Fruit fly (Drosophila melanogaster) whole organism, embryonic: ENCODE measurements around the gene CG32645.
"Not testable (repeated sequence)": the region's sequence is repeated elsewhere in the genome, so short reads cannot be mapped to it uniquely, and the experiment has no call there.

ENCODE experiments used
- Ada2b ChIP-seq: fragments of 200-800 bp; sonication (Bioruptor generic); IDR thresholded peaks from 2 replicates; pipeline ENCODE4 v1.3.6; 2022; ENCODE audit warnings: missing biosample characterization, missing genetic modification characterization
- Aef1 ChIP-seq: fragments of 200-800 bp; sonication (Bioruptor generic); IDR thresholded peaks from 3 replicates; pipeline ENCODE4 v1.3.6; 2022; ENCODE audit warnings: missing biosample characterization, missing genetic modification characterization
- BEAF-32 ChIP-seq: fragments of 200-800 bp; sonication (Bioruptor generic); optimal IDR thresholded peaks from 3 replicates; lab custom pipeline; 2017; ENCODE audit warnings: missing biosample characterization, missing genetic modification characterization, mild to moderate bottlenecking, moderate library complexity, missing genetic modification reagents
- CG1024 ChIP-seq: fragments of 200-800 bp; sonication (Bioruptor generic); IDR thresholded peaks from 2 replicates; pipeline ENCODE4 v1.3.6; 2022; ENCODE audit warnings: missing biosample characterization, missing genetic modification characterization
- CG13287 ChIP-seq: fragments of 200-800 bp; sonication (Bioruptor generic); IDR thresholded peaks from 2 replicates; pipeline ENCODE4 v1.3.6; 2022; ENCODE audit warnings: missing biosample characterization, missing genetic modification characterization; ENCODE audit not compliant: partially characterized antibody
- CG14014 ChIP-seq: fragments of 200-800 bp; sonication (Bioruptor generic); IDR thresholded peaks from 2 replicates; pipeline ENCODE4 v1.3.6; 2022; ENCODE audit warnings: missing biosample characterization, missing genetic modification characterization
- CG14441 ChIP-seq: fragments of 200-800 bp; sonication (Bioruptor generic); IDR thresholded peaks from 2 replicates; pipeline ENCODE4 v1.3.6; 2022; ENCODE audit warnings: missing biosample characterization, missing genetic modification characterization
- CG15479 ChIP-seq: fragments of 200-800 bp; sonication (Bioruptor generic); optimal IDR thresholded peaks from 3 replicates; lab custom pipeline; 2019; ENCODE audit warnings: missing biosample characterization, mild to moderate bottlenecking, missing genetic modification characterization, moderate library complexity
- CG16813 ChIP-seq: fragments of 200-800 bp; sonication (Bioruptor generic); IDR thresholded peaks from 3 replicates; pipeline ENCODE4 v1.3.6; 2022; ENCODE audit warnings: missing biosample characterization, missing genetic modification characterization; ENCODE audit not compliant: partially characterized antibody
- CG42726 ChIP-seq: fragments of 200-800 bp; sonication (Bioruptor generic); IDR thresholded peaks from 2 replicates; pipeline ENCODE4 v1.3.6; 2022; ENCODE audit warnings: missing biosample characterization, missing genetic modification characterization; ENCODE audit not compliant: partially characterized antibody
- CG6791 ChIP-seq: fragments of 200-800 bp; sonication (Bioruptor generic); IDR thresholded peaks from 3 replicates; pipeline ENCODE4 v1.3.6; 2022; ENCODE audit warnings: missing biosample characterization, missing genetic modification characterization; ENCODE audit not compliant: partially characterized antibody
- CG7271 ChIP-seq: fragments of 200-800 bp; sonication (Bioruptor generic); optimal IDR thresholded peaks from 2 replicates; lab custom pipeline; 2018; ENCODE audit warnings: missing biosample characterization, mild to moderate bottlenecking, missing genetic modification characterization, moderate library complexity
- CG8765 ChIP-seq: fragments of 200-800 bp; sonication (Bioruptor generic); IDR thresholded peaks from 2 replicates; pipeline ENCODE4 v1.3.6; 2022; ENCODE audit warnings: missing biosample characterization, missing genetic modification characterization
- Dll ChIP-seq: fragments of 200-800 bp; sonication (Bioruptor generic); IDR thresholded peaks from 4 replicates; pipeline ENCODE4 v1.3.6; 2022; ENCODE audit warnings: missing biosample characterization, missing genetic modification characterization; ENCODE audit not compliant: partially characterized antibody
- Doc3 ChIP-seq: fragments of 200-800 bp; sonication (Bioruptor generic); IDR thresholded peaks from 3 replicates; pipeline ENCODE4 v1.3.6; 2022; ENCODE audit warnings: missing biosample characterization, missing genetic modification characterization; ENCODE audit not compliant: partially characterized antibody
- Dref ChIP-seq: fragments of 200-800 bp; sonication (Bioruptor generic); IDR thresholded peaks from 2 replicates; pipeline ENCODE4 v1.3.6; 2022; ENCODE audit warnings: missing biosample characterization, missing genetic modification characterization
- Ets97D ChIP-seq: fragments of 200-800 bp; sonication (Bioruptor generic); optimal IDR thresholded peaks from 3 replicates; lab custom pipeline; 2016; ENCODE audit warnings: missing biosample characterization, missing genetic modification characterization
- HLH3B ChIP-seq: fragments of 200-800 bp; sonication (Bioruptor generic); IDR thresholded peaks from 2 replicates; pipeline ENCODE4 v1.3.6; 2022; ENCODE audit warnings: missing biosample characterization, missing genetic modification characterization
- HLH4C ChIP-seq: fragments of 200-800 bp; sonication (Bioruptor generic); IDR thresholded peaks from 3 replicates; pipeline ENCODE4 v1.3.6; 2022; ENCODE audit warnings: missing biosample characterization, missing genetic modification characterization; ENCODE audit not compliant: partially characterized antibody
- MBD-R2 ChIP-seq: fragments of 200-800 bp; sonication (Bioruptor generic); IDR thresholded peaks from 2 replicates; pipeline ENCODE4 v1.3.6; 2022; ENCODE audit warnings: missing biosample characterization, missing genetic modification characterization
- Med ChIP-seq: fragments of 200-800 bp; sonication (Bioruptor generic); peaks from one replicate; lab custom pipeline; 2016; ENCODE audit warnings: missing biosample characterization, missing genetic modification characterization, mild to moderate bottlenecking, inconsistent platforms, moderate library complexity
- Opbp ChIP-seq: fragments of 200-800 bp; sonication (Bioruptor generic); IDR thresholded peaks from 3 replicates; pipeline ENCODE4 v1.3.6; 2022; ENCODE audit warnings: missing biosample characterization, missing genetic modification characterization; ENCODE audit not compliant: partially characterized antibody
- Rfx ChIP-seq: fragments of 200-800 bp; sonication (Bioruptor generic); IDR thresholded peaks from 2 replicates; pipeline ENCODE4 v1.3.6; 2022; ENCODE audit warnings: missing biosample characterization, missing genetic modification characterization
- Rx ChIP-seq: fragments of 200-800 bp; sonication (Bioruptor generic); IDR thresholded peaks from 2 replicates; pipeline ENCODE4 v1.3.6; 2022; ENCODE audit warnings: missing biosample characterization, missing genetic modification characterization
- Scr ChIP-seq: fragments of 200-800 bp; sonication (Bioruptor generic); IDR thresholded peaks from 2 replicates; pipeline ENCODE4 v1.3.6; 2022; ENCODE audit warnings: missing biosample characterization, missing genetic modification characterization; ENCODE audit not compliant: partially characterized antibody
- amos ChIP-seq: fragments of 200-800 bp; sonication (Bioruptor generic); IDR thresholded peaks from 2 replicates; pipeline ENCODE4 v1.3.6; 2022; ENCODE audit warnings: missing biosample characterization, missing genetic modification characterization; ENCODE audit not compliant: partially characterized antibody
- bbx ChIP-seq: fragments of 200-800 bp; sonication (Bioruptor generic); IDR thresholded peaks from 2 replicates; pipeline ENCODE4 v1.3.6; 2022; ENCODE audit warnings: missing biosample characterization, missing genetic modification characterization; ENCODE audit not compliant: partially characterized antibody
- chinmo ChIP-seq: fragments of 200-800 bp; sonication (Bioruptor generic); IDR thresholded peaks from 4 replicates; pipeline ENCODE4 v1.3.6; 2022; ENCODE audit warnings: missing biosample characterization, missing genetic modification characterization; ENCODE audit not compliant: partially characterized antibody
- esg ChIP-seq: fragments of 200-800 bp; sonication (Bioruptor generic); conservative IDR thresholded peaks from 2 replicates; pipeline ENCODE4 v1.3.6; 2022; ENCODE audit warnings: missing biosample characterization, missing genetic modification characterization
- hbn ChIP-seq: fragments of 200-800 bp; sonication (Bioruptor generic); IDR thresholded peaks from 2 replicates; pipeline ENCODE4 v1.3.6; 2022; ENCODE audit warnings: missing biosample characterization, missing genetic modification characterization; ENCODE audit not compliant: partially characterized antibody
- hkb ChIP-seq, 2 experiments: fragments of 200-800 bp in 1 of 2; fragments of >200 bp in 1 of 2; sonication (Bioruptor generic) in 1 of 2; IDR thresholded peaks in 1 of 2; optimal IDR thresholded peaks in 1 of 2; 2 replicates each; pipeline versions ENCODE4 v1.3.6 to Lab custom; 2017 to 2022; ENCODE audit warnings: missing biosample characterization in 1 of 2, missing genetic modification characterization in 1 of 2
- inv ChIP-seq: fragments of 200-800 bp; sonication (Bioruptor generic); IDR thresholded peaks from 2 replicates; pipeline ENCODE4 v1.3.6; 2022; ENCODE audit warnings: missing biosample characterization, missing genetic modification characterization; ENCODE audit not compliant: partially characterized antibody
- onecut ChIP-seq: fragments of 200-800 bp; sonication (Bioruptor generic); IDR thresholded peaks from 2 replicates; pipeline ENCODE4 v1.3.6; 2022; ENCODE audit warnings: missing biosample characterization, missing genetic modification characterization
- prd ChIP-seq, 3 experiments: fragments of >200 bp in 2 of 3; fragments of 200-800 bp in 1 of 3; sonication (Bioruptor generic) in 1 of 3; optimal IDR thresholded peaks in 2 of 3; IDR thresholded peaks in 1 of 3; 2 replicates in 2 of 3; 3 replicates in 1 of 3; pipeline versions ENCODE4 v1.3.6 to Lab custom; 2017 to 2022; ENCODE audit warnings: missing biosample characterization in 1 of 3, missing genetic modification characterization in 1 of 3
- ranshi ChIP-seq: fragments of 200-800 bp; sonication (Bioruptor generic); IDR thresholded peaks from 2 replicates; pipeline ENCODE4 v1.3.6; 2022; ENCODE audit warnings: missing biosample characterization, missing genetic modification characterization
- row ChIP-seq: fragments of 200-800 bp; sonication (Bioruptor generic); IDR thresholded peaks from 3 replicates; pipeline ENCODE4 v1.3.6; 2022; ENCODE audit warnings: missing biosample characterization, missing genetic modification characterization
- sens-2 ChIP-seq: fragments of 200-800 bp; sonication (Bioruptor generic); IDR thresholded peaks from 2 replicates; pipeline ENCODE4 v1.3.6; 2022; ENCODE audit warnings: missing biosample characterization, missing genetic modification characterization
- sisA ChIP-seq: fragments of 200-800 bp; sonication (Bioruptor generic); IDR thresholded peaks from 2 replicates; pipeline ENCODE4 v1.3.6; 2022; ENCODE audit warnings: missing biosample characterization, missing genetic modification characterization
- sna ChIP-seq: fragments of 200-800 bp; sonication (Bioruptor generic); IDR thresholded peaks from 2 replicates; pipeline ENCODE4 v1.3.6; 2022; ENCODE audit warnings: missing biosample characterization, missing genetic modification characterization; ENCODE audit not compliant: partially characterized antibody
- ssp ChIP-seq: fragments of 200-800 bp; sonication (Bioruptor generic); IDR thresholded peaks from 2 replicates; pipeline ENCODE4 v1.3.6; 2022; ENCODE audit warnings: missing biosample characterization, missing genetic modification characterization
- tx ChIP-seq: fragments of 200-800 bp; sonication (Bioruptor generic); optimal IDR thresholded peaks from 2 replicates; lab custom pipeline; 2016; ENCODE audit warnings: missing biosample characterization, missing genetic modification characterization
- unc-4 ChIP-seq: fragments of 200-800 bp; sonication (Bioruptor generic); IDR thresholded peaks from 2 replicates; pipeline ENCODE4 v1.3.6; 2022; ENCODE audit warnings: missing biosample characterization, missing genetic modification characterization; ENCODE audit not compliant: partially characterized antibody
- wor ChIP-seq: fragments of 200-800 bp; sonication (Bioruptor generic); IDR thresholded peaks from 2 replicates; pipeline ENCODE4 v1.3.6; 2022; ENCODE audit warnings: missing biosample characterization, missing genetic modification characterization
- zen ChIP-seq: fragments of 200-800 bp; sonication (Bioruptor generic); optimal IDR thresholded peaks from 3 replicates; lab custom pipeline; 2018; ENCODE audit warnings: missing biosample characterization, mild to moderate bottlenecking, missing genetic modification characterization, moderate library complexity

The CG32645 gene

dm6 chrX:13172865-13173264 lies 33.9 kb downstream of the CG32645 start:
- TF ChIP-seq tx (GFP tag; lab: Kevin White, UChicago) (no peak), CG15479 (peak; percentile 70), CG7271 (peak; percentile 68), zen (tag; lab: Kevin White, UChicago) (peak; percentile 15), Med (GFP tag; lab: Kevin White, UChicago) (peak; percentile 32), sens-2 (no peak), Ets97D (GFP tag; lab: Kevin White, UChicago) (peak; percentile 26), CG8765 (GFP tag; lab: Robert Waterston, UW) (no peak)

dm6 chrX:13177720-13178119 lies 38.7 kb downstream of the CG32645 start, which contains the start of gene CG32640:
Gene CG32640, plus strand, starts transcription at chrX:13178005.
- peak; percentile 76 for TF ChIP-seq row (GFP tag; lab: Robert Waterston, UW)
- TF ChIP-seq CG42726 = 0 out of 2 replicates have a peak, but pooled peaks have one; percentile 10
- peak; percentile 55; the same call in 1 of the 2 replicates for TF ChIP-seq CG1024 (GFP tag; lab: Robert Waterston, UW)
- TF ChIP-seq Opbp (GFP tag; lab: Robert Waterston, UW) = peak; percentile 53; the same call in 1 of the 3 replicates
- TF ChIP-seq hkb, prd (optimal IDR thresholded peaks at IDR 0.05; lab: Kevin White, UChicago): not testable (repeated sequence)
- peak; percentile 22; the same call in 1 of the 2 replicates for TF ChIP-seq hkb (GFP tag; IDR thresholded peaks at IDR 0.05; lab: Robert Waterston, UW)
- TF ChIP-seq HLH4C (GFP tag; lab: Robert Waterston, UW) = peak; percentile 45; the same call in 1 of the 3 replicates
- TF ChIP-seq CG16813 = peak; percentile 63
- 0 out of 2 replicates have a peak, but pooled peaks have one; percentile 32 for TF ChIP-seq esg (GFP tag; lab: Robert Waterston, UW)
- TF ChIP-seq CG14441 (GFP tag; lab: Robert Waterston, UW) = 0 out of 2 replicates have a peak, but pooled peaks have one; percentile 25
- TF ChIP-seq Scr (GFP tag; lab: Robert Waterston, UW) = peak; percentile 40
- peak; percentile 45; the same call in 1 of the 2 replicates for TF ChIP-seq MBD-R2
- peak; percentile 17; the same call in 1 of the 2 replicates for TF ChIP-seq Rx (GFP tag; lab: Robert Waterston, UW)
- TF ChIP-seq inv (GFP tag; lab: Robert Waterston, UW) = peak; percentile 48; the same call in 1 of the 2 replicates
- 0 out of 2 replicates have a peak, but pooled peaks have one; percentile 11 for TF ChIP-seq Ada2b (GFP tag; lab: Robert Waterston, UW)
- peak; percentile 54 for TF ChIP-seq CG13287
- peak; percentile 61 for TF ChIP-seq bbx (GFP tag; lab: Robert Waterston, UW)
- peak; percentile 40; the same call in 2 of the 3 replicates for TF ChIP-seq Doc3 (GFP tag; lab: Robert Waterston, UW)
- 0 out of 2 replicates have a peak, but pooled peaks have one; percentile 25 for TF ChIP-seq wor (GFP tag; lab: Robert Waterston, UW)
- 0 out of 4 replicates have a peak, but pooled peaks have one; percentile 22 for TF ChIP-seq chinmo (GFP tag; lab: Robert Waterston, UW)
- TF ChIP-seq hbn (GFP tag; lab: Robert Waterston, UW) = peak; percentile 44; the same call in 1 of the 2 replicates
- peak; percentile 39 for TF ChIP-seq onecut (GFP tag; lab: Robert Waterston, UW)
- TF ChIP-seq Dll (GFP tag; lab: Robert Waterston, UW) = peak; percentile 56; the same call in 3 of the 4 replicates
- peak; percentile 22; the same call in 1 of the 2 replicates for TF ChIP-seq ranshi
- peak; percentile 53 for TF ChIP-seq Rfx (GFP tag; lab: Robert Waterston, UW)
- TF ChIP-seq CG6791 (GFP tag; lab: Robert Waterston, UW) = peak; percentile 61; the same call in 2 of the 3 replicates
- TF ChIP-seq sisA (GFP tag; lab: Robert Waterston, UW) = peak; percentile 49; the same call in 1 of the 2 replicates
- peak; percentile 57; the same call in 1 of the 2 replicates for TF ChIP-seq amos (GFP tag; lab: Robert Waterston, UW)
- TF ChIP-seq Dref = peak; percentile 48
- TF ChIP-seq HLH3B (GFP tag; lab: Robert Waterston, UW) = 0 out of 2 replicates have a peak, but pooled peaks have one; percentile 29
- TF ChIP-seq sna = 0 out of 2 replicates have a peak, but pooled peaks have one; percentile 33
- 0 out of 3 replicates have a peak, but pooled peaks have one; percentile 10 for TF ChIP-seq prd (GFP tag; IDR thresholded peaks at IDR 0.05; lab: Robert Waterston, UW)
- TF ChIP-seq BEAF-32 (GFP tag; lab: Kevin White, UChicago) = peak; percentile 27
- peak; percentile 51; the same call in 1 of the 2 replicates for TF ChIP-seq unc-4 (GFP tag; lab: Robert Waterston, UW)
- 0 out of 2 replicates have a peak, but pooled peaks have one; percentile 22 for TF ChIP-seq CG14014
- peak; percentile 30; the same call in 1 of the 2 replicates for TF ChIP-seq ssp (GFP tag; lab: Robert Waterston, UW)
- TF ChIP-seq Aef1 (GFP tag; lab: Robert Waterston, UW) = peak; percentile 51; the same call in 1 of the 3 replicates
